Fruit fly (Drosophila melanogaster) whole organism, embryonic: ENCODE data around the gene Jhbp12.

ENCODE experiments used
- CG10654 ChIP-seq: fragments of 200-800 bp; sonication (Bioruptor generic); optimal IDR thresholded peaks from 2 replicates; lab custom pipeline; 2016; ENCODE audit warnings: missing biosample characterization, missing genetic modification characterization
- CG12104 ChIP-seq: fragments of 200-800 bp; sonication (Bioruptor generic); optimal IDR thresholded peaks from 3 replicates; lab custom pipeline; 2016; ENCODE audit warnings: missing biosample characterization, missing genetic modification characterization
- CG12219 ChIP-seq: fragments of 200-800 bp; sonication (Bioruptor generic); optimal IDR thresholded peaks from 3 replicates; lab custom pipeline; 2018; ENCODE audit warnings: missing biosample characterization, mild to moderate bottlenecking, missing genetic modification characterization
- CG12236 ChIP-seq: fragments of 200-800 bp; sonication (Bioruptor generic); optimal IDR thresholded peaks from 2 replicates; lab custom pipeline; 2016; ENCODE audit warnings: missing biosample characterization, missing genetic modification characterization
- CG13424 ChIP-seq: fragments of 200-800 bp; sonication (Bioruptor generic); optimal IDR thresholded peaks from 2 replicates; lab custom pipeline; 2019; ENCODE audit warnings: missing biosample characterization, mild to moderate bottlenecking, missing genetic modification characterization, moderate library complexity
- CG15514 ChIP-seq: fragments of 200-800 bp; sonication (Bioruptor generic); optimal IDR thresholded peaks from 3 replicates; lab custom pipeline; 2017; ENCODE audit warnings: missing biosample characterization, missing genetic modification characterization, mild to moderate bottlenecking, moderate library complexity, missing genetic modification reagents
- CG15601 ChIP-seq: fragments of 200-800 bp; sonication (Bioruptor generic); optimal IDR thresholded peaks from 3 replicates; lab custom pipeline; 2019; ENCODE audit warnings: missing biosample characterization, mild to moderate bottlenecking, missing genetic modification characterization, moderate library complexity
- CG16779 ChIP-seq: fragments of 200-800 bp; sonication (Bioruptor generic); IDR thresholded peaks from 2 replicates; pipeline ENCODE4 v1.3.6; 2022; ENCODE audit warnings: missing biosample characterization, missing genetic modification characterization
- CG17359 ChIP-seq: fragments of 200-800 bp; sonication (Bioruptor generic); optimal IDR thresholded peaks from 3 replicates; lab custom pipeline; 2018; ENCODE audit warnings: missing biosample characterization, mild to moderate bottlenecking, missing genetic modification characterization, moderate library complexity
- CG17361 ChIP-seq: fragments of 200-800 bp; sonication (Bioruptor generic); IDR thresholded peaks from 3 replicates; pipeline ENCODE4 v1.3.6; 2022; ENCODE audit warnings: missing biosample characterization, missing genetic modification characterization
- CG1832 ChIP-seq: fragments of 200-800 bp; sonication (Bioruptor generic); optimal IDR thresholded peaks from 2 replicates; lab custom pipeline; 2017; ENCODE audit warnings: missing biosample characterization, mild to moderate bottlenecking, missing genetic modification characterization, inconsistent platforms
- CG18476 ChIP-seq: fragments of 200-800 bp; sonication (Bioruptor generic); optimal IDR thresholded peaks from 2 replicates; lab custom pipeline; 2016; ENCODE audit warnings: missing biosample characterization, mild to moderate bottlenecking, missing genetic modification characterization
- CG18619 ChIP-seq: fragments of 200-800 bp; sonication (Bioruptor generic); optimal IDR thresholded peaks from 3 replicates; lab custom pipeline; 2017; ENCODE audit warnings: missing biosample characterization, mild to moderate bottlenecking, missing genetic modification characterization
- CG2875 ChIP-seq: fragments of 200-800 bp; sonication (Bioruptor generic); optimal IDR thresholded peaks from 2 replicates; lab custom pipeline; 2017; ENCODE audit warnings: missing biosample characterization, mild to moderate bottlenecking, missing genetic modification characterization, missing genetic modification reagents
- CG31365 ChIP-seq: fragments of 200-800 bp; sonication (Bioruptor generic); optimal IDR thresholded peaks from 2 replicates; lab custom pipeline; 2018; ENCODE audit warnings: missing biosample characterization, mild to moderate bottlenecking, missing genetic modification characterization
- CG31441 ChIP-seq: fragments of 200-800 bp; sonication (Bioruptor generic); IDR thresholded peaks from 2 replicates; pipeline ENCODE4 v1.3.6; 2022; ENCODE audit warnings: missing biosample characterization, missing genetic modification characterization
- CG4617 ChIP-seq: fragments of 200-800 bp; sonication (Bioruptor generic); optimal IDR thresholded peaks from 3 replicates; lab custom pipeline; 2016; ENCODE audit warnings: missing biosample characterization, missing genetic modification characterization, borderline replicate concordance
- CG4854 ChIP-seq: fragments of 200-800 bp; sonication (Bioruptor generic); optimal IDR thresholded peaks from 2 replicates; lab custom pipeline; 2016; ENCODE audit warnings: missing biosample characterization, missing genetic modification characterization, inconsistent platforms
- CG6689 ChIP-seq: fragments of 200-800 bp; sonication (Bioruptor generic); IDR thresholded peaks from 2 replicates; pipeline ENCODE4 v1.3.6; 2022; ENCODE audit warnings: missing biosample characterization, missing genetic modification characterization
- CG6813 ChIP-seq: fragments of 200-800 bp; sonication (Bioruptor generic); optimal IDR thresholded peaks from 2 replicates; lab custom pipeline; 2017; ENCODE audit warnings: missing biosample characterization, missing genetic modification characterization, mild to moderate bottlenecking, moderate library complexity, missing genetic modification reagents
- CG9215 ChIP-seq: fragments of 200-800 bp; sonication (Bioruptor generic); IDR thresholded peaks from 2 replicates; pipeline ENCODE4 v1.3.6; 2022; ENCODE audit warnings: missing biosample characterization, missing genetic modification characterization
- CG9797 ChIP-seq: fragments of 200-800 bp; sonication (Bioruptor generic); optimal IDR thresholded peaks from 3 replicates; lab custom pipeline; 2018; ENCODE audit warnings: missing biosample characterization, mild to moderate bottlenecking, missing genetic modification characterization
- CG9876 ChIP-seq: fragments of 200-800 bp; sonication (Bioruptor generic); optimal IDR thresholded peaks from 2 replicates; lab custom pipeline; 2016; ENCODE audit warnings: missing biosample characterization, missing genetic modification characterization
- CrebB ChIP-seq: fragments of 200-800 bp; sonication (Bioruptor generic); optimal IDR thresholded peaks from 3 replicates; lab custom pipeline; 2018; ENCODE audit warnings: missing biosample characterization, mild to moderate bottlenecking, missing genetic modification characterization
- Dp ChIP-seq: fragments of 200-800 bp; sonication (Bioruptor generic); optimal IDR thresholded peaks from 2 replicates; lab custom pipeline; 2018; ENCODE audit warnings: missing biosample characterization, mild to moderate bottlenecking, missing genetic modification characterization, moderate library complexity
- Dref ChIP-seq: fragments of 200-800 bp; sonication (Bioruptor generic); IDR thresholded peaks from 2 replicates; pipeline ENCODE4 v1.3.6; 2022; ENCODE audit warnings: missing biosample characterization, missing genetic modification characterization
- Ets97D ChIP-seq: fragments of 200-800 bp; sonication (Bioruptor generic); optimal IDR thresholded peaks from 3 replicates; lab custom pipeline; 2016; ENCODE audit warnings: missing biosample characterization, missing genetic modification characterization
- HLH3B ChIP-seq: fragments of 200-800 bp; sonication (Bioruptor generic); IDR thresholded peaks from 2 replicates; pipeline ENCODE4 v1.3.6; 2022; ENCODE audit warnings: missing biosample characterization, missing genetic modification characterization
- HLHmδ ChIP-seq: fragments of 200-800 bp; sonication (Bioruptor generic); optimal IDR thresholded peaks from 2 replicates; lab custom pipeline; 2018; ENCODE audit warnings: missing biosample characterization, mild to moderate bottlenecking, missing genetic modification characterization, moderate library complexity
- Lpt ChIP-seq: fragments of >200 bp; optimal IDR thresholded peaks from 2 replicates; lab custom pipeline; 2018; ENCODE audit warnings: missing biosample characterization, missing genetic modification characterization
- MBD-R2 ChIP-seq: fragments of 200-800 bp; sonication (Bioruptor generic); IDR thresholded peaks from 2 replicates; pipeline ENCODE4 v1.3.6; 2022; ENCODE audit warnings: missing biosample characterization, missing genetic modification characterization
- Oli ChIP-seq: fragments of 200-800 bp; sonication (Bioruptor generic); optimal IDR thresholded peaks from 2 replicates; lab custom pipeline; 2018; ENCODE audit warnings: missing biosample characterization, mild to moderate bottlenecking, missing genetic modification characterization, moderate library complexity
- Taf1 ChIP-seq: fragments of 200-800 bp; sonication (Bioruptor generic); IDR thresholded peaks from 2 replicates; pipeline ENCODE4 v1.3.6; 2022; ENCODE audit warnings: missing biosample characterization, missing genetic modification characterization
- dati ChIP-seq: fragments of 200-800 bp; sonication (Bioruptor generic); IDR thresholded peaks from 2 replicates; pipeline ENCODE4 v1.3.6; 2022; ENCODE audit warnings: missing biosample characterization, missing genetic modification characterization
- dm ChIP-seq: fragments of 200-800 bp; sonication (Bioruptor generic); optimal IDR thresholded peaks from 3 replicates; lab custom pipeline; 2016; ENCODE audit warnings: missing biosample characterization, missing genetic modification characterization
- en ChIP-seq: fragments of 200-800 bp; sonication (Bioruptor generic); optimal IDR thresholded peaks from 2 replicates; lab custom pipeline; 2016; ENCODE audit warnings: missing biosample characterization, missing genetic modification characterization
- exex ChIP-seq: fragments of 200-800 bp; sonication (Bioruptor generic); optimal IDR thresholded peaks from 4 replicates; lab custom pipeline; 2018; ENCODE audit warnings: missing biosample characterization, mild to moderate bottlenecking, missing genetic modification characterization, moderate library complexity
- fd64A ChIP-seq: fragments of 200-800 bp; sonication (Bioruptor generic); optimal IDR thresholded peaks from 3 replicates; lab custom pipeline; 2018; ENCODE audit warnings: missing biosample characterization, mild to moderate bottlenecking, missing genetic modification characterization
- gce ChIP-seq: fragments of 200-800 bp; sonication (Bioruptor generic); IDR thresholded peaks from 3 replicates; pipeline ENCODE4 v1.3.6; 2022; ENCODE audit warnings: missing biosample characterization, missing genetic modification characterization
- gcm ChIP-seq: fragments of 200-800 bp; sonication (Bioruptor generic); optimal IDR thresholded peaks from 2 replicates; lab custom pipeline; 2019; ENCODE audit warnings: missing biosample characterization, mild to moderate bottlenecking, missing genetic modification characterization, moderate library complexity
- gcm2 ChIP-seq: fragments of 200-800 bp; sonication (Bioruptor generic); optimal IDR thresholded peaks from 2 replicates; lab custom pipeline; 2016; ENCODE audit warnings: missing biosample characterization, missing genetic modification characterization
- h ChIP-seq: fragments of >200 bp; optimal IDR thresholded peaks from 2 replicates; lab custom pipeline; 2017
- peb ChIP-seq: fragments of 200-800 bp; sonication (Bioruptor generic); IDR thresholded peaks from 2 replicates; pipeline ENCODE4 v1.3.6; 2022; ENCODE audit warnings: missing biosample characterization, missing genetic modification characterization
- pnt ChIP-seq: fragments of 200-800 bp; sonication (Bioruptor generic); optimal IDR thresholded peaks from 3 replicates; lab custom pipeline; 2016; ENCODE audit warnings: missing biosample characterization, missing genetic modification characterization
- rib ChIP-seq: fragments of 200-800 bp; sonication (Bioruptor generic); IDR thresholded peaks from 2 replicates; pipeline ENCODE4 v1.3.6; 2022; ENCODE audit warnings: missing biosample characterization, missing genetic modification characterization
- sisA ChIP-seq: fragments of 200-800 bp; sonication (Bioruptor generic); IDR thresholded peaks from 2 replicates; pipeline ENCODE4 v1.3.6; 2022; ENCODE audit warnings: missing biosample characterization, missing genetic modification characterization
- sqz ChIP-seq: fragments of 200-800 bp; sonication (Bioruptor generic); optimal IDR thresholded peaks from 3 replicates; lab custom pipeline; 2018; ENCODE audit warnings: missing biosample characterization, mild to moderate bottlenecking, missing genetic modification characterization
- stc ChIP-seq: fragments of 200-800 bp; sonication (Bioruptor generic); IDR thresholded peaks from 2 replicates; pipeline ENCODE4 v1.3.6; 2022; ENCODE audit warnings: missing biosample characterization, missing genetic modification characterization
- tna ChIP-seq: fragments of 200-800 bp; sonication (Bioruptor generic); IDR thresholded peaks from 2 replicates; pipeline ENCODE4 v1.3.6; 2022; ENCODE audit warnings: missing biosample characterization, missing genetic modification characterization; ENCODE audit not compliant: partially characterized antibody
- unpg ChIP-seq: fragments of 200-800 bp; sonication (Bioruptor generic); optimal IDR thresholded peaks from 3 replicates; lab custom pipeline; 2018; ENCODE audit warnings: missing biosample characterization, mild to moderate bottlenecking, missing genetic modification characterization, moderate library complexity
- zen ChIP-seq: fragments of 200-800 bp; sonication (Bioruptor generic); optimal IDR thresholded peaks from 3 replicates; lab custom pipeline; 2018; ENCODE audit warnings: missing biosample characterization, mild to moderate bottlenecking, missing genetic modification characterization, moderate library complexity
- zfh1 ChIP-seq: fragments of 200-800 bp; sonication (Bioruptor generic); IDR thresholded peaks from 3 replicates; pipeline ENCODE4 v1.3.6; 2022; ENCODE audit warnings: missing biosample characterization, missing genetic modification characterization

Jhbp12 gene

DNA sequence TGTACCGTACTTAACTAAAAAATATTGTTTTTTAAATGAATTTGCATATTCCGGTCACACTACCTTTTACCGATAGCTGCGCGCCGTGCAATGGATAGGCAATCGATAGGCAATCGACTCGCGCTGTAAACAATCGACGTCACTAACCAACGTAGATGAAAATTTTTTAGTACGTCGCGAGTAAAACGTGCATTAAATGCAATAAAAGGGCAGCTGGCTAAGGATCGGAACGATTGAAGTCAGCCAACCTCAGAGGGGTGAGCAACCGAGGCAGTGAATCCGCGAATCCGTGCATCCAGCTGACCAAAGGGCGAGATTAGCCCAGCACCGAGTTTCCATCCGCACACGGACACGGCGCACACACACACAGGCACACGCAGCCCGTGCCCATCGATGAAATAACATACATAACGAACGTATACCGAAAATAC lies 6.4 kb upstream of the Jhbp12 start, which contains the start of gene Pp1alpha-96A (continued):
- TF ChIP-seq gcm2 (GFP tag; lab: Kevin White, UChicago): peak; percentile 13
- TF ChIP-seq exex (tag; lab: Kevin White, UChicago): no peak
- TF ChIP-seq CG31365 (tag; lab: Kevin White, UChicago): no peak
- no peak for TF ChIP-seq CG12219 (GFP tag; lab: Kevin White, UChicago)
- peak; percentile 22 for TF ChIP-seq zen
- peak; percentile 87 for TF ChIP-seq tna (GFP tag; lab: Robert Waterston, UW)
- TF ChIP-seq HLH3B (GFP tag; lab: Robert Waterston, UW): no peak
- no peak for TF ChIP-seq CG18619 (GFP tag; lab: Kevin White, UChicago)
- no peak for TF ChIP-seq CG31441 (GFP tag; lab: Robert Waterston, UW)
- peak; percentile 66 for TF ChIP-seq Ets97D
- TF ChIP-seq CG10654 (GFP tag; lab: Kevin White, UChicago): no peak
- no peak for TF ChIP-seq CG1832 (GFP tag; lab: Kevin White, UChicago)
- TF ChIP-seq h (lab: Kevin White, UChicago): no peak
- TF ChIP-seq Oli (tag; lab: Kevin White, UChicago): no peak
- no peak for TF ChIP-seq CG16779
- TF ChIP-seq CG12236 (GFP tag; lab: Kevin White, UChicago): no peak
- no peak for TF ChIP-seq pnt (GFP tag; lab: Kevin White, UChicago)
- TF ChIP-seq Dref (GFP tag; lab: Robert Waterston, UW): peak; percentile 91
- TF ChIP-seq Lpt (GFP tag; lab: Kevin White, UChicago): no peak
- peak; percentile 61 for TF ChIP-seq CG15514 (GFP tag; lab: Kevin White, UChicago)
- no peak for TF ChIP-seq CG18476 (GFP tag; lab: Kevin White, UChicago)
- TF ChIP-seq stc (GFP tag; lab: Robert Waterston, UW): no peak
- TF ChIP-seq sisA (GFP tag; lab: Robert Waterston, UW): no peak
- peak; percentile 37 for TF ChIP-seq gcm (GFP tag; lab: Kevin White, UChicago)
- no peak for TF ChIP-seq CG13424 (tag; lab: Kevin White, UChicago)
- peak; percentile 81 for TF ChIP-seq CG9797 (GFP tag; lab: Kevin White, UChicago)
- TF ChIP-seq unpg (GFP tag; lab: Kevin White, UChicago): no peak
- peak; percentile 54; the same call in 1 of the 2 replicates for TF ChIP-seq MBD-R2 (GFP tag; lab: Robert Waterston, UW)
- TF ChIP-seq CG12104 (GFP tag; lab: Kevin White, UChicago): no peak
- TF ChIP-seq peb (GFP tag; lab: Robert Waterston, UW): no peak
- TF ChIP-seq CG9876 (GFP tag; lab: Kevin White, UChicago): peak; percentile 12
- TF ChIP-seq dati (GFP tag; lab: Robert Waterston, UW): no peak
- TF ChIP-seq rib (GFP tag; lab: Robert Waterston, UW): no peak
- no peak for TF ChIP-seq HLHmδ (GFP tag; lab: Kevin White, UChicago)
- TF ChIP-seq CG2875 (GFP tag; lab: Kevin White, UChicago): no peak
- no peak for TF ChIP-seq CG17359 (tag; lab: Kevin White, UChicago)
- no peak for TF ChIP-seq CG6689 (GFP tag; lab: Robert Waterston, UW)
- TF ChIP-seq CrebB (tag; lab: Kevin White, UChicago): no peak
- no peak for TF ChIP-seq en (GFP tag; lab: Kevin White, UChicago)
- TF ChIP-seq Dp: peak; percentile 78
- TF ChIP-seq CG4854 (GFP tag; lab: Kevin White, UChicago): no peak
- TF ChIP-seq CG6813 (GFP tag; lab: Kevin White, UChicago): no peak
- no peak for TF ChIP-seq CG9215 (GFP tag; lab: Robert Waterston, UW)
- no peak for TF ChIP-seq Taf1 (GFP tag; lab: Robert Waterston, UW)
- no peak for TF ChIP-seq CG17361 (GFP tag; lab: Robert Waterston, UW)
- no peak for TF ChIP-seq gce (GFP tag; lab: Robert Waterston, UW)
- peak; percentile 84 for TF ChIP-seq CG4617 (GFP tag; lab: Kevin White, UChicago)
- TF ChIP-seq CG15601 (tag; lab: Kevin White, UChicago): no peak
- no peak for TF ChIP-seq fd64A (GFP tag; lab: Kevin White, UChicago)
- TF ChIP-seq zfh1 (GFP tag; lab: Robert Waterston, UW): peak; percentile 40; the same call in 1 of the 3 replicates
- peak; percentile 66 for TF ChIP-seq dm (GFP tag; lab: Kevin White, UChicago)
- no peak for TF ChIP-seq sqz (GFP tag; lab: Kevin White, UChicago)
